Worm (Caenorhabditis elegans) whole organism, L1 larva: Measurements from ENCODE around the gene M03F8.6.

ENCODE experiments used
- ama-1 ChIP-seq: fragments of 150-350 bp; optimal IDR thresholded peaks from 2 replicates; lab custom pipeline; 2014
- mab-9 ChIP-seq: fragments of 200-800 bp; sonication (Bioruptor generic); IDR thresholded peaks from 2 replicates; pipeline ENCODE4 v1.3.6; 2022; ENCODE audit warnings: missing genetic modification reagents, missing genetic modification characterization, missing compliant biosample characterization
- mdl-1 ChIP-seq, 2 experiments: fragments of 150-350 bp; optimal IDR thresholded peaks; 2 replicates each; lab custom pipeline; 2014 to 2017; ENCODE audit warnings: missing biosample characterization in 2 of 2, missing genetic modification characterization in 2 of 2, inconsistent platforms in 1 of 2
- nhr-12 ChIP-seq: sonication (generic microtip); optimal IDR thresholded peaks from 2 replicates; lab custom pipeline; 2017; ENCODE audit warnings: missing biosample characterization, missing genetic modification characterization
- tbx-2 ChIP-seq: sonication (generic microtip); optimal IDR thresholded peaks from 2 replicates; lab custom pipeline; 2016; ENCODE audit warnings: missing genetic modification characterization, missing compliant biosample characterization
- unc-62 ChIP-seq: fragments of 150-350 bp; optimal IDR thresholded peaks from 2 replicates; lab custom pipeline; 2014; ENCODE audit warnings: missing biosample characterization, missing genetic modification reagents, missing genetic modification characterization
- vab-15 ChIP-seq: sonication (generic microtip); optimal IDR thresholded peaks from 2 replicates; lab custom pipeline; 2017; ENCODE audit warnings: missing genotype, mild to moderate bottlenecking, missing genetic modification characterization, missing compliant biosample characterization

DNA sequence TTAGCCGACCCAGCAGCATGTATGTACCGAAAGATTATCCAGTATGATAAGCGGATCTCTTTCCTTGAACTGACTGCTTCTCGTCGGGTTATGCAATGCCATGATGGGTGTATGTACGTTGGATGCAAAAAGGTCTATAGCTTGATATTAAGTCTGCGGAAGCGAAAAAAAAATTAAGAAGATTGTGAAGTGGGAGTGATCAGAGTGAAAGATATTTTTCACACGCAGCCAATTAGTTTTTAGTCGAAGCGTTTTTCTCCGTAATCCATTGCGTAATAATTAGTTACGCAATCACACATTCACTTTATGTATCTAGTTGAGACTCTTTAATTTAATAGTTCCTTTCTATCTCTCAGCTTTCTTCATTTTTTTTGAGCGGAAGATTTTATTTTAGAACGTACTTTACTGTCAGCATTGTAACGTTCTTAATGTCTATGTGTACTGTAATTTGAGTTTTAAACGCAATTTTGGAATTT is 4.9 kb downstream of the M03F8.6 start:
- TF ChIP-seq ama-1 (lab: Kevin White, UChicago) (no peak), unc-62 (GFP tag; lab: Kevin White, UChicago) (no peak), tbx-2 (tag; lab: Kevin White, UChicago) (no peak), mab-9 (GFP tag; lab: Robert Waterston, UW) (no peak), mdl-1 (tag; optimal IDR thresholded peaks at IDR 0.05; lab: Kevin White, UChicago) (no peak), vab-15 (no peak), nhr-12 (tag; lab: Kevin White, UChicago) (no peak)
